Worm (Caenorhabditis elegans): ENCODE measurements around the gene gcsh-1.

DNA sequence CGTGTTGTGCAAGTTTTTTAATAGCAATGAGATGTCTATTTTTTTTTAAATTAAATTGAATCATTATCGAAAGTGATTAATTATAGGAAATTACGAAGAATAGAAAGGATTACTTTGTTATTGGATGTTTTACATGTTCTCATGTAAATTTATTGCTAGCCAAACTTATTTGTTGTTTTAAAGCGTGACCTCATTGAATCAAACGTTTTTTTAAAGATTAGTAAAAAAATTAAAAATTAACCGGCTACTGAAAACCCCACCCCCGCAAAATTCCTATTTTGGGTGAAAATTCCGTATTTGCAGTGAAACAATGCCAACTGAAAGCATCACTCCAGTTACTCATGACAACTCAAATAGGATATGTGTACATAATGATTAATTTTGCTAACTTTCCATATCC, 30.0 kb downstream of the gcsh-1 start, which contains the start of gene M163.8:
- TF ChIP-seq dpl-1 (GFP tag; optimal IDR thresholded peaks at IDR 0.05) (no peak), ama-1 (optimal IDR thresholded peaks at IDR 0.05) (no peak)

Measured in whole organism, L4 larva.